Worm (Caenorhabditis elegans) whole organism, L2 larva: ENCODE results near the gene dnc-2.

Source experiments
- alr-1 ChIP-seq: fragments of 150-350 bp; optimal IDR thresholded peaks from 2 replicates; lab custom pipeline; 2014; ENCODE audit warnings: missing biosample characterization, missing genetic modification characterization
- lin-39 ChIP-seq: fragments of 150-350 bp; optimal IDR thresholded peaks from 2 replicates; lab custom pipeline; 2014; ENCODE audit warnings: missing biosample characterization, missing genetic modification reagents, missing genetic modification characterization
- lsy-2 ChIP-seq, 2 experiments: fragments of 150-350 bp in 1 of 2; sonication (generic microtip) in 1 of 2; optimal IDR thresholded peaks; 2 replicates each; lab custom pipeline; 2014 to 2017; ENCODE audit warnings: missing biosample characterization in 2 of 2, missing genetic modification characterization in 2 of 2
- mdl-1 ChIP-seq, 2 experiments: fragments of 150-350 bp in 1 of 2; sonication (generic microtip) in 1 of 2; optimal IDR thresholded peaks; 2 replicates each; lab custom pipeline; 2017; ENCODE audit warnings: missing biosample characterization in 2 of 2, missing genetic modification characterization in 2 of 2
- nhr-10 ChIP-seq: sonication (generic microtip); optimal IDR thresholded peaks from 2 replicates; lab custom pipeline; 2017; ENCODE audit warnings: missing biosample characterization, missing genetic modification characterization
- skn-1 ChIP-seq: sonication (generic microtip); optimal IDR thresholded peaks from 2 replicates; lab custom pipeline; 2017; ENCODE audit warnings: missing biosample characterization, missing genetic modification characterization
- sma-3 ChIP-seq: sonication (generic microtip); optimal IDR thresholded peaks from 2 replicates; lab custom pipeline; 2016; ENCODE audit warnings: missing genetic modification reagents, missing genetic modification characterization, missing compliant biosample characterization
- unc-39 ChIP-seq: fragments of 150-350 bp; optimal IDR thresholded peaks from 2 replicates; lab custom pipeline; 2014; ENCODE audit warnings: missing biosample characterization, missing genetic modification characterization
- unc-62 ChIP-seq: fragments of 150-350 bp; optimal IDR thresholded peaks from 2 replicates; lab custom pipeline; 2014; ENCODE audit warnings: missing biosample characterization, missing genetic modification reagents, missing genetic modification characterization
- zag-1 ChIP-seq: fragments of 150-350 bp; optimal IDR thresholded peaks from 2 replicates; lab custom pipeline; 2014; ENCODE audit warnings: missing biosample characterization, missing genetic modification characterization

DNA sequence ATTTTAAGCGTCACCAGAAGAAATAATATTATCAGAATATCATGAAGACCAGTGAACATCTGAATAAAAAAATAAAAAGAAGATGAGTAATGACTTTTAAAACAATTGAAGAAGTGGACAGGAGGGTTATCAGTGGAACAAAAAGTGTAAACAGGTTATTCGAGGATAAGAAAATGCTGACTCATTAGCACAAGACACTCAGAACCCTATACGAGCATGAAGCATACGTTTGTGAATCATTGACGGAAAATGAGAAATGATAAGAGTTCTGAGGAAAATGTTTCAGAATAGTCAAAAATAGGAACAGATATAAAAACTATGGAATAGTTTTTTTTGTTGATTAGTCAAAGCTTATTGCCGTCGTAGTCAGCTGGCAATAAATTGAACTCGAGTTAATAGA lies 7.3 kb upstream of the dnc-2 start, which contains the start of gene zmp-1:
- TF ChIP-seq unc-62 (GFP tag; lab: Kevin White, UChicago) (no peak), zag-1 (tag; lab: Kevin White, UChicago) (no peak), lsy-2 (tag; optimal IDR thresholded peaks at IDR 0.05; lab: Kevin White, UChicago) (no peak), nhr-10 (no peak), alr-1 (no peak), mdl-1 (tag; optimal IDR thresholded peaks at IDR 0.05; lab: Kevin White, UChicago) (no peak), sma-3 (GFP tag; lab: Kevin White, UChicago) (no peak), lin-39 (tag; lab: Kevin White, UChicago) (no peak), skn-1 (tag; lab: Kevin White, UChicago) (no peak), unc-39 (no peak)
